Worm (Caenorhabditis elegans) whole organism, midembryonic: ENCODE results near the gene tag-325.

Experiments
- flt-1 ChIP-seq: fragments of 200-800 bp; sonication (Bioruptor generic); IDR thresholded peaks from 2 replicates; pipeline ENCODE4 v1.3.6; 2022; ENCODE audit warnings: missing genetic modification characterization, missing compliant biosample characterization
- med-1 ChIP-seq: sonication (generic microtip); optimal IDR thresholded peaks from 2 replicates; lab custom pipeline; 2017; ENCODE audit warnings: missing genetic modification characterization, mild to moderate bottlenecking, missing compliant biosample characterization, antibody characterized with exemption, missing genetic modification reagents; ENCODE audit not compliant: insufficient read depth
- ztf-23 ChIP-seq: fragments of 200-800 bp; sonication (Bioruptor generic); IDR thresholded peaks from 2 replicates; pipeline ENCODE4 v1.3.6; 2022; ENCODE audit warnings: missing genetic modification reagents, missing genetic modification characterization, missing compliant biosample characterization
- ztf-29 ChIP-seq: fragments of 200-800 bp; sonication (Bioruptor generic); IDR thresholded peaks from 2 replicates; pipeline ENCODE4 v1.3.6; 2022; ENCODE audit warnings: missing genetic modification reagents, missing genetic modification characterization, missing compliant biosample characterization

DNA sequence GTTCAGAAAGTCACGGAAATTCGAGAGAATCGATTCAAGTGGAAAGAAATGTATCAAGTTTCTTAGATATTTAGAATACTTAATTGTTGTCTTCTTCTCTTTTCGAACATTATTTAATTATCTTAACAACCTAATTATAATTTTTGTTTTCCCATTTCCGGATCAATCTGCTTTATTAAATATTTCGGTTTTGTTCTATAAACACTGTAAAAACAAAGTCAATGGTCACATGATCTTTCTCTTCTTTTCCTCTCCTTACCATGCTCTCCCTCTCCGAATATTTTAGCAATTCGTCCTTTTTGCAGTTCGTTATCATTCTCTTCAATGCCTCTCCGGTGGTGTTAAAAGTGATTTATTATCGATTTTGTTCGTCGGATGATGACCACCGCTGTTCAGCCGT, at the start of gene tag-325:
- TF ChIP-seq med-1 (GFP tag; lab: Kevin White, UChicago) (no peak), flt-1 (GFP tag; lab: Robert Waterston, UW) (no peak), ztf-23 (GFP tag; lab: Robert Waterston, UW) (no peak), ztf-29 (GFP tag; lab: Robert Waterston, UW) (no peak)
